Fruit fly (Drosophila melanogaster) S2 (cell line): ENCODE results near the gene Ptp69D.

ENCODE experiments used
- CG8478 ChIP-seq: fragments of >200 bp; optimal IDR thresholded peaks from 2 replicates; lab custom pipeline; 2018
- CTCF ChIP-seq, 2 experiments: fragments of >200 bp; optimal IDR thresholded peaks; 2 replicates each; lab custom pipeline; 2018

DNA sequence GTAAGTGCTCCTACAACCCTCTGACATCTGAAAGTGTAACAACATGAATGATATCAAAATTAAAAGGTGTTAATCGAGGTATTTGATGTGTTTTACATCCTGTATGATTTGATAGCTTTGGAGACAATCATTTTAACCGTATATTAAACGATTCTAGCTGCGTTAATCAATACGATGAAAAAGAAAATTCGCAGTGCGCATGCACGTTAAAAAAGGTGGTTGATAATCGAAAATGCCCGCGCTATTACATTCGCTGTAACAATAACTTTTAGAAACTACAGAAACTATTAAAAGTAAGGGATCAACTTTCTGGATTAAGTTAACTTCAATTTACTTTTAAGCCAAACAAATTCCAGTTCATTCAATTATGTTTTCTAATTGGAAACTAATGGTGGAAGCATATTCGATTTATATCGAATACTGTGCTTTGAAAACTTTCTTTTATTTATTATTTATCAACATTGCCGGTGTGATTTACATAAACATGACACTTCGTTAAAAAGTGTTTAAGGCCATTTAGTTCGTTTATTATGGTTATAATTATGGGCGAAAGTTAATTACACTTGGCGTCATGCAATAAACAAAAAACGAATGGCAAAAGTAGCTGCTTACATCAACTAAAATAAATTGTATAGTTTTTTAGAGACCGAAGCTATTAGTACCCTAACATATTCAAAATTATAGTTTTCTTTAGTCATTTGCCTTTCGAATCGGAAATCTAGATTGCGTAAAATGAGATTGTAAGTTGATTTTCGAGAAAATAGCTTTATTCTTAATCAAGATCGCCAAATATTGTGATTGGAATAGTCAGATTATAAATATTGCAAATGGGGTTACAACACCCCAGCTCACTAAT is 14.2 kb downstream of the Ptp69D start:
- TF ChIP-seq CTCF (optimal IDR thresholded peaks at IDR 0.05; lab: Kevin White, UChicago) (no peak), CG8478 (no peak)
